Worm (Caenorhabditis elegans): ENCODE data around the gene F42F12.4.
"Not testable (repeated sequence)": the region's sequence is repeated elsewhere in the genome, so short reads cannot be mapped to it uniquely, and the experiment has no call there.

F42F12.4 gene

ce11 chrX:12313779-12314178 lies 39.0 kb downstream of the F42F12.4 start:
- TF ChIP-seq hlh-30 (tag; optimal IDR thresholded peaks at IDR 0.05; ENCODE audit: insufficient read depth), result no peak
- TF ChIP-seq ceh-24 (tag; optimal IDR thresholded peaks at IDR 0.05), result no peak
- TF ChIP-seq eyg-1 (tag; optimal IDR thresholded peaks at IDR 0.05), result no peak
- TF ChIP-seq ref-2 (tag; optimal IDR thresholded peaks at IDR 0.05), result no peak
- TF ChIP-seq dmd-4 (tag; optimal IDR thresholded peaks at IDR 0.05; ENCODE audit: borderline replicate concordance), result no peak
- no peak for TF ChIP-seq pag-3 (tag; optimal IDR thresholded peaks at IDR 0.05; ENCODE audit: borderline replicate concordance)
- TF ChIP-seq pat-9 (tag; optimal IDR thresholded peaks at IDR 0.05), result no peak
- no peak for TF ChIP-seq ama-1 (optimal IDR thresholded peaks at IDR 0.05)
- TF ChIP-seq fkh-10 (GFP tag; optimal IDR thresholded peaks at IDR 0.05), result no peak
- no peak for TF ChIP-seq ceh-2 (tag; optimal IDR thresholded peaks at IDR 0.05)
- no peak for TF ChIP-seq unc-3 (GFP tag; conservative IDR thresholded peaks at IDR 0.05)
- no peak for TF ChIP-seq unc-3 (tag; optimal IDR thresholded peaks at IDR 0.05)
- no peak for TF ChIP-seq gmeb-2 (tag; optimal IDR thresholded peaks at IDR 0.05)
- TF ChIP-seq pha-2 (tag; optimal IDR thresholded peaks at IDR 0.05), result no peak
- no peak for TF ChIP-seq rnt-1 (tag; optimal IDR thresholded peaks at IDR 0.05)
- TF ChIP-seq fax-1 (tag; optimal IDR thresholded peaks at IDR 0.05), result no peak

ce11 chrX:12308045-12308499 lies 44.7 kb downstream of the F42F12.4 start, which contains the start of gene F17A2.16:
Gene F17A2.16 (plus strand): TSS chrX:12308449.
- not testable (repeated sequence) for TF ChIP-seq hlh-13 (GFP tag; optimal IDR thresholded peaks at IDR 0.05); ceh-24 (tag; optimal IDR thresholded peaks at IDR 0.05); ceh-48 (tag; optimal IDR thresholded peaks at IDR 0.05)

ce11 chrX:12306565-12306964 lies 46.2 kb downstream of the F42F12.4 start, which contains the start of gene phf-32:
Gene phf-32 (plus strand): TSS chrX:12306865.
- TF ChIP-seq elt-4 (tag; optimal IDR thresholded peaks at IDR 0.05) (no peak), unc-3 (GFP tag; conservative IDR thresholded peaks at IDR 0.05) (no peak), unc-3 (tag; optimal IDR thresholded peaks at IDR 0.05) (no peak), T23F11.4 (GFP tag; optimal IDR thresholded peaks at IDR 0.05) (no peak), K09A11.1 (tag; optimal IDR thresholded peaks at IDR 0.05; ENCODE audit: insufficient read depth) (no peak), ceh-31 (tag; optimal IDR thresholded peaks at IDR 0.05) (no peak), nhr-232 (tag; optimal IDR thresholded peaks at IDR 0.05) (no peak), ceh-45 (GFP tag; IDR thresholded peaks at IDR 0.05) (no peak), eyg-1 (tag; optimal IDR thresholded peaks at IDR 0.05) (no peak), F13H6.1 (tag; optimal IDR thresholded peaks at IDR 0.05) (no peak)

ce11 chrX:12304231-12304630 lies 48.5 kb downstream of the F42F12.4 start:
- TF ChIP-seq pha-2 (tag; optimal IDR thresholded peaks at IDR 0.05), result no peak
- TF ChIP-seq ceh-31 (tag; optimal IDR thresholded peaks at IDR 0.05), result no peak
- no peak for TF ChIP-seq nhr-232 (tag; optimal IDR thresholded peaks at IDR 0.05)
- no peak for TF ChIP-seq ceh-19 (GFP tag; optimal IDR thresholded peaks at IDR 0.05)
- no peak for TF ChIP-seq sox-4 (tag; optimal IDR thresholded peaks at IDR 0.05)
- TF ChIP-seq ztf-16 (tag; optimal IDR thresholded peaks at IDR 0.05), result no peak
- TF ChIP-seq ceh-22 (tag; optimal IDR thresholded peaks at IDR 0.05), result no peak
- TF ChIP-seq elt-4 (tag; optimal IDR thresholded peaks at IDR 0.05), result no peak
- TF ChIP-seq C08G9.2 (tag; optimal IDR thresholded peaks at IDR 0.05), result no peak
- no peak for TF ChIP-seq C38D4.7 (GFP tag; optimal IDR thresholded peaks at IDR 0.05)
- TF ChIP-seq unc-55 (GFP tag; optimal IDR thresholded peaks at IDR 0.05), result no peak
- no peak for TF ChIP-seq K02D7.2 (tag; optimal IDR thresholded peaks at IDR 0.05)
- no peak for TF ChIP-seq dmd-4 (tag; optimal IDR thresholded peaks at IDR 0.05; ENCODE audit: borderline replicate concordance)
- TF ChIP-seq hlh-8 (tag; optimal IDR thresholded peaks at IDR 0.05), result no peak
- TF ChIP-seq unc-86 (tag; optimal IDR thresholded peaks at IDR 0.05), result no peak
- TF ChIP-seq pag-3 (tag; optimal IDR thresholded peaks at IDR 0.05; ENCODE audit: borderline replicate concordance), result no peak
- TF ChIP-seq ceh-18 (tag; optimal IDR thresholded peaks at IDR 0.05), result no peak
- TF ChIP-seq ceh-48 (tag; optimal IDR thresholded peaks at IDR 0.05), result no peak
- no peak for TF ChIP-seq fkh-10 (GFP tag; optimal IDR thresholded peaks at IDR 0.05)
